Fruit fly (Drosophila melanogaster) whole organism, embryonic: ENCODE measurements around the gene CG11672.

ENCODE experiments used
- Hmr ChIP-seq: fragments of 200-800 bp; sonication (Bioruptor generic); optimal IDR thresholded peaks from 3 replicates; lab custom pipeline; 2017; ENCODE audit warnings: mild to moderate bottlenecking, missing biosample characterization, missing genetic modification reagents, missing genetic modification characterization
- Ssrp ChIP-seq: fragments of 200-800 bp; sonication (Bioruptor generic); optimal IDR thresholded peaks from 2 replicates; lab custom pipeline; 2018; ENCODE audit warnings: missing biosample characterization, mild to moderate bottlenecking, missing genetic modification characterization, moderate library complexity
- repo ChIP-seq: fragments of 200-800 bp; sonication (Bioruptor generic); optimal IDR thresholded peaks from 2 replicates; lab custom pipeline; 2016; ENCODE audit warnings: missing biosample characterization, missing genetic modification characterization
- sisA ChIP-seq: fragments of 200-800 bp; sonication (Bioruptor generic); IDR thresholded peaks from 2 replicates; pipeline ENCODE4 v1.3.6; 2022; ENCODE audit warnings: missing biosample characterization, missing genetic modification characterization

DNA sequence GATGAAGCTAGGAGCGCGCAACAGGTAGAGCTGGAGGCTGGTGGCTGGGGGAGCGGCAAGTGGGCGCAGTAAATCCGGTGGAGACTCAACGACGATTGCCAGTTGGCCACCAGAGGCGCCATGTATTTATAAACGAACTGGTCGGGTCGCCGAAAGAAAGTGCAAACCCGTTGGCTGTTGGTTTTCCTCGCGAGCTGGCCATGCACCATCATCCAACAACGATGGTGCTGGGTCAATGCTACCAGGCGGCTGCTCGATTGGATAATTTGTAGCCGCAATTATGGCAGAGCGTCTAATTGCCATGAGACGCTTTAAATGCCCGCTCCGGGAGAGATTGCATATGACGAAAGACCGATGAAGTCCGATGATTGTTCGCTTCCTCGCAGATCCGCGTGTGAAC, 20.3 kb upstream of the CG11672 start, which contains the start of gene CG11693:
- TF ChIP-seq Ssrp (tag; lab: Kevin White, UChicago) = no peak
- TF ChIP-seq sisA (GFP tag; lab: Robert Waterston, UW) = no peak
- TF ChIP-seq Hmr = no peak
- no peak for TF ChIP-seq repo
